Fruit fly (Drosophila melanogaster) whole organism, embryonic: ENCODE measurements around the gene unc-4.

Experiments used
- B-H1 ChIP-seq: fragments of 200-800 bp; sonication (Bioruptor generic); IDR thresholded peaks from 3 replicates; pipeline ENCODE4 v1.3.6; 2022; ENCODE audit warnings: missing biosample characterization, missing genetic modification characterization
- Blimp-1 ChIP-seq: fragments of 200-800 bp; sonication (Bioruptor generic); optimal IDR thresholded peaks from 3 replicates; lab custom pipeline; 2018; ENCODE audit warnings: missing biosample characterization, missing genetic modification characterization, mild to moderate bottlenecking, moderate library complexity, missing genetic modification reagents
- CG10462 ChIP-seq: fragments of 200-800 bp; sonication (Bioruptor generic); optimal IDR thresholded peaks from 2 replicates; lab custom pipeline; 2016; ENCODE audit warnings: missing biosample characterization, missing genetic modification characterization
- CG10565 ChIP-seq: fragments of 200-800 bp; sonication (Bioruptor generic); optimal IDR thresholded peaks from 3 replicates; lab custom pipeline; 2016; ENCODE audit warnings: missing biosample characterization, mild to moderate bottlenecking, missing genetic modification characterization
- CG11085 ChIP-seq: fragments of 200-800 bp; sonication (Bioruptor generic); IDR thresholded peaks from 2 replicates; pipeline ENCODE4 v1.3.6; 2022; ENCODE audit warnings: missing biosample characterization, missing genetic modification characterization
- CG13287 ChIP-seq: fragments of 200-800 bp; sonication (Bioruptor generic); IDR thresholded peaks from 2 replicates; pipeline ENCODE4 v1.3.6; 2022; ENCODE audit warnings: missing biosample characterization, missing genetic modification characterization; ENCODE audit not compliant: partially characterized antibody
- CG14441 ChIP-seq: fragments of 200-800 bp; sonication (Bioruptor generic); IDR thresholded peaks from 2 replicates; pipeline ENCODE4 v1.3.6; 2022; ENCODE audit warnings: missing biosample characterization, missing genetic modification characterization
- CG15073 ChIP-seq: fragments of 200-800 bp; sonication (Bioruptor generic); optimal IDR thresholded peaks from 2 replicates; lab custom pipeline; 2016; ENCODE audit warnings: missing biosample characterization, missing genetic modification characterization
- CG1529 ChIP-seq: fragments of 200-800 bp; sonication (Bioruptor generic); optimal IDR thresholded peaks from 3 replicates; lab custom pipeline; 2018; ENCODE audit warnings: missing biosample characterization, missing genetic modification characterization
- CG1647 ChIP-seq: fragments of 200-800 bp; sonication (Bioruptor generic); optimal IDR thresholded peaks from 3 replicates; lab custom pipeline; 2016; ENCODE audit warnings: missing biosample characterization, missing genetic modification characterization
- CG18599 ChIP-seq: fragments of 200-800 bp; sonication (Bioruptor generic); optimal IDR thresholded peaks from 3 replicates; lab custom pipeline; 2017; ENCODE audit warnings: missing biosample characterization, missing genetic modification characterization, mild to moderate bottlenecking, moderate library complexity, missing genetic modification reagents
- CG3163 ChIP-seq: fragments of 200-800 bp; sonication (Bioruptor generic); optimal IDR thresholded peaks from 3 replicates; lab custom pipeline; 2016; ENCODE audit warnings: missing biosample characterization, missing genetic modification characterization
- CG3726 ChIP-seq: fragments of 200-800 bp; sonication (Bioruptor generic); IDR thresholded peaks from 3 replicates; pipeline ENCODE4, ENCODE4 v1.3.6; 2022; ENCODE audit warnings: missing biosample characterization, missing genetic modification characterization
- CG42726 ChIP-seq: fragments of 200-800 bp; sonication (Bioruptor generic); IDR thresholded peaks from 2 replicates; pipeline ENCODE4 v1.3.6; 2022; ENCODE audit warnings: missing biosample characterization, missing genetic modification characterization; ENCODE audit not compliant: partially characterized antibody
- CG6254 ChIP-seq: fragments of 200-800 bp; sonication (Bioruptor generic); optimal IDR thresholded peaks from 3 replicates; lab custom pipeline; 2017; ENCODE audit warnings: mild to moderate bottlenecking, missing biosample characterization, missing genetic modification reagents, missing genetic modification characterization
- CG6689 ChIP-seq: fragments of 200-800 bp; sonication (Bioruptor generic); IDR thresholded peaks from 2 replicates; pipeline ENCODE4 v1.3.6; 2022; ENCODE audit warnings: missing biosample characterization, missing genetic modification characterization
- CG7271 ChIP-seq: fragments of 200-800 bp; sonication (Bioruptor generic); optimal IDR thresholded peaks from 2 replicates; lab custom pipeline; 2018; ENCODE audit warnings: missing biosample characterization, mild to moderate bottlenecking, missing genetic modification characterization, moderate library complexity
- CG7928 ChIP-seq: fragments of 200-800 bp; sonication (Bioruptor generic); optimal IDR thresholded peaks from 2 replicates; lab custom pipeline; 2017; ENCODE audit warnings: missing biosample characterization, mild to moderate bottlenecking, missing genetic modification characterization
- CG8388 ChIP-seq: fragments of 200-800 bp; sonication (Bioruptor generic); optimal IDR thresholded peaks from 2 replicates; lab custom pipeline; 2019; ENCODE audit warnings: missing biosample characterization, mild to moderate bottlenecking, missing genetic modification characterization, moderate library complexity
- CG8944 ChIP-seq: fragments of 200-800 bp; sonication (Bioruptor generic); optimal IDR thresholded peaks from 3 replicates; lab custom pipeline; 2016; ENCODE audit warnings: missing biosample characterization, missing genetic modification characterization
- CG9727 ChIP-seq: fragments of 200-800 bp; sonication (Bioruptor generic); optimal IDR thresholded peaks from 3 replicates; lab custom pipeline; 2017; ENCODE audit warnings: missing biosample characterization, mild to moderate bottlenecking, missing genetic modification characterization
- CG9797 ChIP-seq: fragments of 200-800 bp; sonication (Bioruptor generic); optimal IDR thresholded peaks from 3 replicates; lab custom pipeline; 2018; ENCODE audit warnings: missing biosample characterization, mild to moderate bottlenecking, missing genetic modification characterization
- CG9817 ChIP-seq: fragments of 200-800 bp; sonication (Bioruptor generic); optimal IDR thresholded peaks from 2 replicates; lab custom pipeline; 2018; ENCODE audit warnings: missing biosample characterization, mild to moderate bottlenecking, missing genetic modification characterization, moderate library complexity
- CkIIα-i1 ChIP-seq: fragments of 200-800 bp; sonication (Bioruptor generic); IDR thresholded peaks from 2 replicates; pipeline ENCODE4 v1.3.6; 2022; ENCODE audit warnings: missing biosample characterization, missing genetic modification characterization
- CrebB ChIP-seq: fragments of 200-800 bp; sonication (Bioruptor generic); optimal IDR thresholded peaks from 3 replicates; lab custom pipeline; 2018; ENCODE audit warnings: missing biosample characterization, mild to moderate bottlenecking, missing genetic modification characterization
- D ChIP-seq, 2 experiments: fragments of 200-800 bp in 1 of 2; fragments of >200 bp in 1 of 2; sonication (Bioruptor generic) in 1 of 2; optimal IDR thresholded peaks; 2 replicates in 1 of 2; 3 replicates in 1 of 2; lab custom pipeline; 2017; ENCODE audit warnings: mild to moderate bottlenecking in 1 of 2, missing biosample characterization in 1 of 2, missing genetic modification characterization in 1 of 2, missing genetic modification reagents in 1 of 2
- E2f2 ChIP-seq: fragments of 200-800 bp; sonication (Bioruptor generic); IDR thresholded peaks from 2 replicates; pipeline ENCODE4 v1.3.6; 2022; ENCODE audit warnings: missing biosample characterization, missing genetic modification characterization
- Kr ChIP-seq: fragments of 200-800 bp; sonication (Bioruptor generic); optimal IDR thresholded peaks from 2 replicates; lab custom pipeline; 2017; ENCODE audit warnings: missing biosample characterization, mild to moderate bottlenecking, missing genetic modification characterization
- Mrtf ChIP-seq: fragments of 200-800 bp; sonication (Bioruptor generic); IDR thresholded peaks from 3 replicates; pipeline ENCODE4 v1.3.6; 2022; ENCODE audit warnings: missing biosample characterization, missing genetic modification characterization
- Opbp ChIP-seq: fragments of 200-800 bp; sonication (Bioruptor generic); IDR thresholded peaks from 3 replicates; pipeline ENCODE4 v1.3.6; 2022; ENCODE audit warnings: missing biosample characterization, missing genetic modification characterization; ENCODE audit not compliant: partially characterized antibody
- ab ChIP-seq: fragments of 200-800 bp; sonication (Bioruptor generic); optimal IDR thresholded peaks from 2 replicates; lab custom pipeline; 2016; ENCODE audit warnings: missing biosample characterization, missing genetic modification characterization
- ac ChIP-seq: fragments of 200-800 bp; sonication (Bioruptor generic); optimal IDR thresholded peaks from 3 replicates; lab custom pipeline; 2017; ENCODE audit warnings: missing biosample characterization, mild to moderate bottlenecking, missing genetic modification characterization
- ash1 ChIP-seq: fragments of 200-800 bp; sonication (Bioruptor generic); optimal IDR thresholded peaks from 2 replicates; lab custom pipeline; 2018; ENCODE audit warnings: missing biosample characterization, mild to moderate bottlenecking, missing genetic modification characterization
- cato ChIP-seq: fragments of 200-800 bp; sonication (Bioruptor generic); optimal IDR thresholded peaks from 2 replicates; lab custom pipeline; 2016; ENCODE audit warnings: missing biosample characterization, missing genetic modification characterization, borderline replicate concordance
- ems ChIP-seq: fragments of 200-800 bp; sonication (Bioruptor generic); optimal IDR thresholded peaks from 3 replicates; lab custom pipeline; 2016; ENCODE audit warnings: missing biosample characterization, missing genetic modification characterization
- fd102C ChIP-seq: fragments of 200-800 bp; sonication (Bioruptor generic); optimal IDR thresholded peaks from 2 replicates; lab custom pipeline; 2018; ENCODE audit warnings: missing biosample characterization, mild to moderate bottlenecking, missing genetic modification characterization, moderate library complexity
- lbe ChIP-seq: fragments of 200-800 bp; sonication (Bioruptor generic); optimal IDR thresholded peaks from 2 replicates; lab custom pipeline; 2016; ENCODE audit warnings: missing biosample characterization, mild to moderate bottlenecking, missing genetic modification characterization
- maf-S ChIP-seq: fragments of 200-800 bp; sonication (Bioruptor generic); optimal IDR thresholded peaks from 2 replicates; lab custom pipeline; 2016; ENCODE audit warnings: missing biosample characterization, missing genetic modification characterization
- nau ChIP-seq: fragments of 200-800 bp; sonication (Bioruptor generic); optimal IDR thresholded peaks from 3 replicates; lab custom pipeline; 2017; ENCODE audit warnings: missing biosample characterization, mild to moderate bottlenecking, missing genetic modification characterization, missing genetic modification reagents
- nom ChIP-seq: fragments of 200-800 bp; sonication (Bioruptor generic); optimal IDR thresholded peaks from 2 replicates; lab custom pipeline; 2017; ENCODE audit warnings: missing biosample characterization, missing genetic modification characterization, mild to moderate bottlenecking, moderate library complexity, missing genetic modification reagents
- org-1 ChIP-seq: fragments of 200-800 bp; sonication (Bioruptor generic); optimal IDR thresholded peaks from 2 replicates; lab custom pipeline; 2017; ENCODE audit warnings: missing biosample characterization, missing genetic modification characterization
- pum ChIP-seq: fragments of 200-800 bp; sonication (Bioruptor generic); optimal IDR thresholded peaks from 2 replicates; lab custom pipeline; 2016; ENCODE audit warnings: missing biosample characterization, missing genetic modification characterization
- rib ChIP-seq: fragments of 200-800 bp; sonication (Bioruptor generic); IDR thresholded peaks from 2 replicates; pipeline ENCODE4 v1.3.6; 2022; ENCODE audit warnings: missing biosample characterization, missing genetic modification characterization
- ro ChIP-seq: fragments of 200-800 bp; sonication (Bioruptor generic); IDR thresholded peaks from 2 replicates; pipeline ENCODE4 v1.3.6; 2022; ENCODE audit warnings: missing biosample characterization, missing genetic modification characterization
- scrt ChIP-seq: fragments of 200-800 bp; sonication (Bioruptor generic); optimal IDR thresholded peaks from 2 replicates; lab custom pipeline; 2018; ENCODE audit warnings: missing biosample characterization, mild to moderate bottlenecking, missing genetic modification characterization, moderate library complexity
- sisA ChIP-seq: fragments of 200-800 bp; sonication (Bioruptor generic); IDR thresholded peaks from 2 replicates; pipeline ENCODE4 v1.3.6; 2022; ENCODE audit warnings: missing biosample characterization, missing genetic modification characterization
- sob ChIP-seq: fragments of 200-800 bp; sonication (Bioruptor generic); IDR thresholded peaks from 2 replicates; pipeline ENCODE4 v1.3.6; 2022; ENCODE audit warnings: missing biosample characterization, missing genetic modification characterization
- stc ChIP-seq: fragments of 200-800 bp; sonication (Bioruptor generic); IDR thresholded peaks from 2 replicates; pipeline ENCODE4 v1.3.6; 2022; ENCODE audit warnings: missing biosample characterization, missing genetic modification characterization
- tup ChIP-seq: fragments of 200-800 bp; sonication (Bioruptor generic); optimal IDR thresholded peaks from 2 replicates; lab custom pipeline; 2016; ENCODE audit warnings: missing biosample characterization, mild to moderate bottlenecking, missing genetic modification characterization, moderate library complexity
- vnd ChIP-seq: fragments of 200-800 bp; sonication (Bioruptor generic); IDR thresholded peaks from 3 replicates; pipeline ENCODE4 v1.3.6; 2022; ENCODE audit warnings: missing biosample characterization, missing genetic modification characterization; ENCODE audit not compliant: partially characterized antibody
- wor ChIP-seq: fragments of 200-800 bp; sonication (Bioruptor generic); IDR thresholded peaks from 2 replicates; pipeline ENCODE4 v1.3.6; 2022; ENCODE audit warnings: missing biosample characterization, missing genetic modification characterization

The unc-4 gene

dm6 chrX:17782058-17782457, 13.7 kb downstream of the unc-4 start (continued):
- TF ChIP-seq ab (GFP tag; lab: Kevin White, UChicago) (no peak), CG3163 (GFP tag; lab: Kevin White, UChicago) (no peak), sob (no peak), CG3726 (no peak), scrt (GFP tag; lab: Kevin White, UChicago) (no peak), CG1647 (GFP tag; lab: Kevin White, UChicago) (no peak), CkIIα-i1 (no peak), CG14441 (GFP tag; lab: Robert Waterston, UW) (no peak), CG8944 (GFP tag; lab: Kevin White, UChicago) (no peak), CG6689 (GFP tag; lab: Robert Waterston, UW) (peak; percentile 60), CG9727 (GFP tag; lab: Kevin White, UChicago) (peak; percentile 41), maf-S (GFP tag; lab: Kevin White, UChicago) (no peak), tup (GFP tag; lab: Kevin White, UChicago) (no peak), B-H1 (no peak), nom (GFP tag; lab: Kevin White, UChicago) (no peak), CrebB (tag; lab: Kevin White, UChicago) (no peak), CG9797 (GFP tag; lab: Kevin White, UChicago) (no peak), CG7271 (tag; lab: Kevin White, UChicago) (no peak), stc (no peak), CG6254 (no peak), pum (GFP tag; lab: Kevin White, UChicago) (no peak), Kr (no peak), Blimp-1 (GFP tag; lab: Kevin White, UChicago) (peak; percentile 43), Opbp (GFP tag; lab: Robert Waterston, UW) (no peak), ac (GFP tag; lab: Kevin White, UChicago) (no peak), E2f2 (GFP tag; lab: Robert Waterston, UW) (no peak), CG13287 (GFP tag; lab: Robert Waterston, UW) (no peak), ems (GFP tag; lab: Kevin White, UChicago) (no peak), wor (GFP tag; lab: Robert Waterston, UW) (no peak), CG15073 (GFP tag; lab: Kevin White, UChicago) (no peak), ro (GFP tag; lab: Robert Waterston, UW) (no peak), CG10462 (no peak), CG11085 (GFP tag; lab: Robert Waterston, UW) (no peak), lbe (GFP tag; lab: Kevin White, UChicago) (no peak), ash1 (no peak), CG10565 (no peak), CG42726 (no peak), rib (GFP tag; lab: Robert Waterston, UW) (no peak), cato (GFP tag; lab: Kevin White, UChicago) (no peak), CG1529 (GFP tag; lab: Kevin White, UChicago) (peak; percentile 38), CG9817 (tag; lab: Kevin White, UChicago) (no peak), D (optimal IDR thresholded peaks at IDR 0.05; lab: Kevin White, UChicago) (no peak), D (GFP tag; optimal IDR thresholded peaks at IDR 0.05; lab: Kevin White, UChicago) (peak; percentile 15), CG8388 (GFP tag; lab: Kevin White, UChicago) (peak; percentile 60), nau (GFP tag; lab: Kevin White, UChicago) (no peak), CG7928 (no peak), CG18599 (GFP tag; lab: Kevin White, UChicago) (no peak), sisA (no peak), Mrtf (no peak), org-1 (GFP tag; lab: Kevin White, UChicago) (no peak), fd102C (no peak), vnd (GFP tag; lab: Robert Waterston, UW) (no peak)
